Fruit fly (Drosophila melanogaster) whole organism, embryonic: ENCODE data around the gene IntS6.

Experiments used
- Adf1 ChIP-seq: fragments of 200-800 bp; sonication (Bioruptor generic); IDR thresholded peaks from 2 replicates; pipeline ENCODE4 v1.3.6; 2022; ENCODE audit warnings: missing biosample characterization, missing genetic modification characterization
- CG8281 ChIP-seq: fragments of 200-800 bp; sonication (Bioruptor generic); optimal IDR thresholded peaks from 2 replicates; lab custom pipeline; 2018; ENCODE audit warnings: missing biosample characterization, mild to moderate bottlenecking, missing genetic modification characterization, moderate library complexity
- Sry-δ ChIP-seq: fragments of 200-800 bp; sonication (Bioruptor generic); optimal IDR thresholded peaks from 2 replicates; lab custom pipeline; 2016; ENCODE audit warnings: missing biosample characterization, missing genetic modification characterization

- TF ChIP-seq CG8281 (tag; lab: Kevin White, UChicago) (no peak), Adf1 (GFP tag; lab: Robert Waterston, UW) (no peak), Sry-δ (GFP tag; lab: Kevin White, UChicago) (no peak)
Observed at dm6 chrX:5781520-5781919, 34.5 kb upstream of the IntS6 start, which contains the start of gene CG3108.
